Worm (Caenorhabditis elegans) whole organism, L1 larva: ENCODE data around the gene C10B5.3.

ENCODE experiments used
- ama-1 ChIP-seq: fragments of 150-350 bp; optimal IDR thresholded peaks from 2 replicates; lab custom pipeline; 2014
- blmp-1 ChIP-seq: fragments of 150-350 bp; optimal IDR thresholded peaks from 2 replicates; lab custom pipeline; 2014; ENCODE audit warnings: missing biosample characterization, missing genetic modification characterization
- lin-14 ChIP-seq: fragments of 200-800 bp; sonication (Bioruptor generic); optimal IDR thresholded peaks from 2 replicates; lab custom pipeline; 2018; ENCODE audit warnings: mild to moderate bottlenecking, missing genetic modification characterization, moderate library complexity, missing compliant biosample characterization
- lin-35 ChIP-seq, 2 experiments: fragments of 150-350 bp; optimal IDR thresholded peaks; 2 replicates each; lab custom pipeline; 2014; ENCODE audit warnings: missing biosample characterization in 2 of 2, missing genetic modification characterization in 2 of 2, missing genetic modification reagents in 2 of 2

DNA sequence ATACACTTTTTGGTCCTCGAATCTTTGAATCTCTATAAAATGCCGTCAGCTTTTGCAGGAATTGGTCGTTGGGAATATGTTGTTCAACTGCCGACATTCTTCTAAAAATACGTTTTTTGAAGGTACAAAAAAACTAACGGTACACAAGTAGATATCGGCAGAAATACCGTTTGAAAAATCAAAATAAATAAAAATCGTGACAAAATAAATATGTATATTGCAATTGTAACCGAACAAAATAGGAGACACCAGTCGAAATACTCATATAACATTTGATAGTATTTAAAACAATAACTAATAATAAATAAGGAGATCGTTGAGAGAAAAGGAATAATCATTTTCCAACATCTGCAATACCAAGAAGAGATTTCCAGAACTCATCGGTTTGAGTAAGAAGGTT lies 22.9 kb downstream of the C10B5.3 start, which contains the start of gene F25G6.8:
- TF ChIP-seq ama-1 (lab: Kevin White, UChicago): no peak
- no peak for TF ChIP-seq blmp-1 (tag; lab: Kevin White, UChicago)
- no peak for TF ChIP-seq lin-35 (GFP tag; optimal IDR thresholded peaks at IDR 0.05; lab: Kevin White, UChicago)
- no peak for TF ChIP-seq lin-14 (GFP tag; lab: Kevin White, UChicago)
